Fruit fly (Drosophila melanogaster): ENCODE measurements around the gene CG14210.

The CG14210 gene

DNA sequence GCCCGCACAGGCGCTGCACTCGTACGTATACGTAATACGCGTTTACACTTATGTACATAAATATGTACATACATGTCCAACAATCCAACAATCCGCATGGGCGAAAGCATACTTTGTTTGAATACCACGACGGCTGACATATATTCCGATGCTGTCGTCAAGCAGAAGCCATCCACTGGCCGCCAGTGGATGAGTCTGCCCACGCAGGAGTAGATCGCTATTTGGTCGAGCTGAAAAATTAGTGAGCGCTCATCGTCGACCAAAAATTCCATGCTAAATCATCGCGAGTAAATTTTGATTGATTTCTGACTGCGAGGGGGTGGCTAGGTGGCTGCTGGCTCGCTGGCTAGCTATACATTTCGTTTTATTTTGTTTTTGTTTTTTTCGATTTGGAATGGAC lies 13.5 kb upstream of the CG14210 start (continued):
- TF ChIP-seq CG12219 (GFP tag; optimal IDR thresholded peaks at IDR 0.05) (no peak), ATbp (GFP tag; optimal IDR thresholded peaks at IDR 0.05) (no peak), CG2116 (GFP tag; optimal IDR thresholded peaks at IDR 0.05) (no peak), az2 (GFP tag; optimal IDR thresholded peaks at IDR 0.05) (no peak), Pdp1 (GFP tag; optimal IDR thresholded peaks at IDR 0.05) (peak in 1 of 2 experiments; percentile 39), CG10209 (GFP tag; optimal IDR thresholded peaks at IDR 0.05) (no peak), CG10543 (GFP tag; optimal IDR thresholded peaks at IDR 0.05) (peak; percentile 69), CG13287 (GFP tag; IDR thresholded peaks at IDR 0.05; ENCODE audit: partially characterized antibody) (0 out of 2 replicates have a peak, but pooled peaks have one; percentile 5), Rfx (GFP tag; IDR thresholded peaks at IDR 0.05) (peak; percentile 41; the same call in 1 of the 2 replicates), sr (GFP tag; IDR thresholded peaks at IDR 0.05) (peak; percentile 87), Med (GFP tag) (peak; percentile 40), dan (GFP tag; IDR thresholded peaks at IDR 0.05) (no peak), chinmo (GFP tag; IDR thresholded peaks at IDR 0.05; ENCODE audit: partially characterized antibody) (0 out of 4 replicates have a peak, but pooled peaks have one; percentile 64), psq (GFP tag; optimal IDR thresholded peaks at IDR 0.05) (no peak)

dm6 chrX:19603953-19604352 lies 12.0 kb upstream of the CG14210 start:
- TF ChIP-seq tap (tag; optimal IDR thresholded peaks at IDR 0.05), result peak; percentile 72
- TF ChIP-seq Antp (GFP tag; optimal IDR thresholded peaks at IDR 0.05), result peak; percentile 32
- TF ChIP-seq CG17361 (GFP tag; IDR thresholded peaks at IDR 0.05), result peak; percentile 68; the same call in 2 of the 3 replicates
- TF ChIP-seq CG15601 (tag; optimal IDR thresholded peaks at IDR 0.05), result peak; percentile 64
- peak; percentile 70; the same call in 3 of the 4 replicates for TF ChIP-seq Gug (GFP tag; IDR thresholded peaks at IDR 0.05)
- TF ChIP-seq Dek (tag; optimal IDR thresholded peaks at IDR 0.05), result peak; percentile 64
- peak; percentile 41 for TF ChIP-seq Jarid2 (GFP tag; optimal IDR thresholded peaks at IDR 0.05)
- peak; percentile 56 for TF ChIP-seq CG8388 (GFP tag; optimal IDR thresholded peaks at IDR 0.05)
- peak; percentile 88 for TF ChIP-seq row (GFP tag; IDR thresholded peaks at IDR 0.05)
- no peak for TF ChIP-seq z (GFP tag; IDR thresholded peaks at IDR 0.05)
- peak; percentile 59 for TF ChIP-seq CG13894 (tag; optimal IDR thresholded peaks at IDR 0.05)
- TF ChIP-seq CG4617 (GFP tag; optimal IDR thresholded peaks at IDR 0.05; ENCODE audit: borderline replicate concordance), result peak; percentile 14
- TF ChIP-seq YL-1 (GFP tag; optimal IDR thresholded peaks at IDR 0.05), result no peak
- peak; percentile 89 for TF ChIP-seq lab (GFP tag; optimal IDR thresholded peaks at IDR 0.05)
- TF ChIP-seq BtbVII (GFP tag; optimal IDR thresholded peaks at IDR 0.05), result peak; percentile 61
- TF ChIP-seq bcd (GFP tag; optimal IDR thresholded peaks at IDR 0.05), result peak; percentile 69
- TF ChIP-seq CG4854 (GFP tag; optimal IDR thresholded peaks at IDR 0.05), result peak; percentile 45
- TF ChIP-seq Camta (GFP tag; optimal IDR thresholded peaks at IDR 0.05), result peak; percentile 58
- no peak for TF ChIP-seq CG15479 (GFP tag; optimal IDR thresholded peaks at IDR 0.05)
- peak; percentile 46; the same call in 1 of the 2 replicates for TF ChIP-seq CG1024 (GFP tag; IDR thresholded peaks at IDR 0.05)
- TF ChIP-seq Hr78 (GFP tag; optimal IDR thresholded peaks at IDR 0.05), result no peak
- no peak for TF ChIP-seq sima (GFP tag; optimal IDR thresholded peaks at IDR 0.05)
- peak; percentile 86 for TF ChIP-seq CG34376 (GFP tag; optimal IDR thresholded peaks at IDR 0.05)
- TF ChIP-seq CG16863 (GFP tag; optimal IDR thresholded peaks at IDR 0.05), result peak; percentile 39
- TF ChIP-seq Side (GFP tag; optimal IDR thresholded peaks at IDR 0.05), result peak; percentile 33
- TF ChIP-seq Optix (GFP tag; IDR thresholded peaks at IDR 0.05), result 0 out of 3 replicates have a peak, but pooled peaks have one; percentile 27
- peak; percentile 44 for TF ChIP-seq CHES-1-like (GFP tag; optimal IDR thresholded peaks at IDR 0.05)
- TF ChIP-seq pum (GFP tag; optimal IDR thresholded peaks at IDR 0.05), result peak; percentile 49
- TF ChIP-seq kah (GFP tag; optimal IDR thresholded peaks at IDR 0.05), result peak; percentile 14
- TF ChIP-seq CG5180 (GFP tag; optimal IDR thresholded peaks at IDR 0.05), result peak; percentile 36
- peak; percentile 59 for TF ChIP-seq Hand (GFP tag; optimal IDR thresholded peaks at IDR 0.05)
- no peak for TF ChIP-seq Sry-δ (GFP tag; optimal IDR thresholded peaks at IDR 0.05)
- TF ChIP-seq CG2129 (GFP tag; IDR thresholded peaks at IDR 0.05; ENCODE audit: partially characterized antibody), result no peak
- TF ChIP-seq bbx (GFP tag; IDR thresholded peaks at IDR 0.05; ENCODE audit: partially characterized antibody), result no peak
- TF ChIP-seq wdn (GFP tag; IDR thresholded peaks at IDR 0.05), result peak; percentile 67

All from whole organism, embryonic.